Fruit fly (Drosophila melanogaster) whole organism, wandering third instar larva: ENCODE measurements around the gene CG11892.
A peak's percentile ranks its signal among the peaks of the same experiment; 100 is the strongest.

Experiments
- Abd-B ChIP-seq: fragments of >200 bp; optimal IDR thresholded peaks from 2 replicates; lab custom pipeline; 2017; ENCODE audit warnings: missing biosample characterization, missing genetic modification characterization
- CG32264 ChIP-seq: fragments of 200-800 bp; sonication (Bioruptor generic); optimal IDR thresholded peaks from 2 replicates; lab custom pipeline; 2016; ENCODE audit warnings: missing biosample characterization, missing genetic modification characterization
- CG9705 ChIP-seq: fragments of 200-800 bp; sonication (Bioruptor generic); optimal IDR thresholded peaks from 2 replicates; lab custom pipeline; 2018; ENCODE audit warnings: missing biosample characterization, mild to moderate bottlenecking, missing genetic modification characterization
- Dif ChIP-seq: fragments of 200-275, 200-300 bp; sonication (Bioruptor generic); optimal IDR thresholded peaks from 2 replicates; lab custom pipeline; 2018; ENCODE audit warnings: missing biosample characterization, missing genetic modification characterization; ENCODE audit not compliant: partially characterized antibody
- GATAd ChIP-seq: sonication (Bioruptor generic); optimal IDR thresholded peaks from 2 replicates; lab custom pipeline; 2016; ENCODE audit warnings: missing biosample characterization, missing genetic modification characterization
- Hnf4 ChIP-seq: fragments of 200-800 bp; sonication (Bioruptor generic); optimal IDR thresholded peaks from 2 replicates; lab custom pipeline; 2016; ENCODE audit warnings: missing biosample characterization, mild to moderate bottlenecking, missing genetic modification characterization
- Hr78 ChIP-seq: fragments of >200 bp; optimal IDR thresholded peaks from 2 replicates; lab custom pipeline; 2017; ENCODE audit warnings: missing biosample characterization, missing genetic modification characterization
- Hr83 ChIP-seq: fragments of 200-300 bp; sonication (Bioruptor generic); optimal IDR thresholded peaks from 2 replicates; lab custom pipeline; 2016; ENCODE audit warnings: missing biosample characterization, mild to moderate bottlenecking, missing genetic modification characterization, moderate library complexity; ENCODE audit not compliant: poor library complexity, severe bottlenecking
- Jra ChIP-seq: sonication (Bioruptor generic); optimal IDR thresholded peaks from 2 replicates; lab custom pipeline; 2016; ENCODE audit warnings: missing biosample characterization, missing genetic modification characterization
- Myc ChIP-seq: fragments of >200 bp; optimal IDR thresholded peaks from 2 replicates; lab custom pipeline; 2017
- OdsH ChIP-seq: fragments of 200-800 bp; sonication (Bioruptor generic); optimal IDR thresholded peaks from 2 replicates; lab custom pipeline; 2016; ENCODE audit warnings: missing biosample characterization, mild to moderate bottlenecking, missing genetic modification characterization
- Rel ChIP-seq, 2 experiments: fragments of 200-800 bp; sonication (Bioruptor generic) in 1 of 2; optimal IDR thresholded peaks; 2 replicates in 1 of 2; 3 replicates in 1 of 2; lab custom pipeline; 2016 to 2019; ENCODE audit warnings: mild to moderate bottlenecking in 2 of 2, missing biosample characterization in 2 of 2, missing genetic modification characterization in 2 of 2, moderate library complexity in 1 of 2
- Sp1 ChIP-seq: fragments of 200-800 bp; sonication (Bioruptor generic); optimal IDR thresholded peaks from 3 replicates; lab custom pipeline; 2019; ENCODE audit warnings: missing biosample characterization, mild to moderate bottlenecking, missing genetic modification characterization, moderate library complexity
- Vsx2 ChIP-seq: fragments of 200-300, 225-300 bp; sonication (Bioruptor generic); optimal IDR thresholded peaks from 2 replicates; lab custom pipeline; 2018; ENCODE audit warnings: missing biosample characterization, missing genetic modification characterization; ENCODE audit not compliant: partially characterized antibody
- brk ChIP-seq: fragments of 200-800 bp; sonication (Bioruptor generic); optimal IDR thresholded peaks from 2 replicates; lab custom pipeline; 2016; ENCODE audit warnings: missing biosample characterization, mild to moderate bottlenecking, missing genetic modification characterization
- dl ChIP-seq, 2 experiments: fragments of 175-275, 200-275 bp in 1 of 2; fragments of 200-275 bp in 1 of 2; sonication (Bioruptor generic); optimal IDR thresholded peaks; lab custom pipeline; 2018; ENCODE audit warnings: mild to moderate bottlenecking in 2 of 2, missing biosample characterization in 2 of 2, missing genetic modification characterization in 2 of 2, moderate library complexity in 2 of 2; ENCODE audit not compliant: partially characterized antibody in 2 of 2, insufficient read depth in 1 of 2
- dmrt93B ChIP-seq: fragments of 200-800 bp; sonication (Bioruptor generic); optimal IDR thresholded peaks from 2 replicates; lab custom pipeline; 2018; ENCODE audit warnings: missing biosample characterization, mild to moderate bottlenecking, missing genetic modification characterization
- dsf ChIP-seq: sonication (Bioruptor generic); optimal IDR thresholded peaks from 2 replicates; lab custom pipeline; 2016; ENCODE audit warnings: missing biosample characterization, missing genetic modification characterization, borderline replicate concordance
- ey ChIP-seq: fragments of 200-800 bp; sonication (Bioruptor generic); optimal IDR thresholded peaks from 2 replicates; lab custom pipeline; 2016; ENCODE audit warnings: missing biosample characterization, missing genetic modification characterization
- foxo ChIP-seq, 2 experiments: fragments of 200-800 bp; sonication (Bioruptor generic); optimal IDR thresholded peaks; 2 replicates in 1 of 2; 3 replicates in 1 of 2; lab custom pipeline; 2016 to 2017; ENCODE audit warnings: missing biosample characterization in 2 of 2, missing genetic modification characterization in 2 of 2
- h ChIP-seq: fragments of 200-800 bp; sonication (Bioruptor generic); optimal IDR thresholded peaks from 3 replicates; lab custom pipeline; 2016; ENCODE audit warnings: missing biosample characterization, mild to moderate bottlenecking, missing genetic modification characterization
- jim ChIP-seq: fragments of 175-275, 200-325 bp; sonication (Bioruptor generic); optimal IDR thresholded peaks from 2 replicates; lab custom pipeline; 2016; ENCODE audit warnings: missing biosample characterization, mild to moderate bottlenecking, missing genetic modification characterization
- lola ChIP-seq: fragments of >200 bp; optimal IDR thresholded peaks from 2 replicates; lab custom pipeline; 2017; ENCODE audit warnings: missing biosample characterization, missing genetic modification characterization
- psq ChIP-seq: fragments of 200-800 bp; sonication (Bioruptor generic); optimal IDR thresholded peaks from 3 replicates; lab custom pipeline; 2017; ENCODE audit warnings: missing biosample characterization, mild to moderate bottlenecking, missing genetic modification characterization, moderate library complexity
- rgr ChIP-seq: fragments of 200-800 bp; sonication (Bioruptor generic); optimal IDR thresholded peaks from 3 replicates; lab custom pipeline; 2016; ENCODE audit warnings: missing biosample characterization, mild to moderate bottlenecking, missing genetic modification characterization
- sv ChIP-seq: fragments of 200-800 bp; sonication (Bioruptor generic); optimal IDR thresholded peaks from 3 replicates; lab custom pipeline; 2016; ENCODE audit warnings: missing biosample characterization, missing genetic modification characterization
- tai ChIP-seq: sonication (Bioruptor generic); optimal IDR thresholded peaks from 2 replicates; lab custom pipeline; 2016; ENCODE audit warnings: missing biosample characterization, missing genetic modification characterization
- woc ChIP-seq: sonication (Bioruptor generic); optimal IDR thresholded peaks from 2 replicates; lab custom pipeline; 2016; ENCODE audit warnings: missing biosample characterization, mild to moderate bottlenecking, missing genetic modification characterization

Gene CG11892

dm6 chr3R:25235362-25235761 is 46.0 kb upstream of the CG11892 start, which contains the start of gene Sil1:
Gene Sil1, minus strand, starts transcription at chr3R:25235529.
- TF ChIP-seq rgr (GFP tag; lab: Kevin White, UChicago), result peak; percentile 10
- no peak for TF ChIP-seq brk (GFP tag; lab: Kevin White, UChicago)
- TF ChIP-seq, all 38 proteins: peak for 1

- TF ChIP-seq foxo (GFP tag; optimal IDR thresholded peaks at IDR 0.05; lab: Kevin White, UChicago), result no peak
- TF ChIP-seq Sp1, result no peak
- TF ChIP-seq Hr78 (GFP tag; lab: Kevin White, UChicago), result no peak
- TF ChIP-seq woc, result no peak
- no peak for TF ChIP-seq lola (GFP tag; lab: Kevin White, UChicago)
- TF ChIP-seq Vsx2 (GFP tag; lab: Kevin White, UChicago), result no peak
These were observed 45.2 kb upstream of the CG11892 start for dm6 chr3R:25236121-25236520.

DNA sequence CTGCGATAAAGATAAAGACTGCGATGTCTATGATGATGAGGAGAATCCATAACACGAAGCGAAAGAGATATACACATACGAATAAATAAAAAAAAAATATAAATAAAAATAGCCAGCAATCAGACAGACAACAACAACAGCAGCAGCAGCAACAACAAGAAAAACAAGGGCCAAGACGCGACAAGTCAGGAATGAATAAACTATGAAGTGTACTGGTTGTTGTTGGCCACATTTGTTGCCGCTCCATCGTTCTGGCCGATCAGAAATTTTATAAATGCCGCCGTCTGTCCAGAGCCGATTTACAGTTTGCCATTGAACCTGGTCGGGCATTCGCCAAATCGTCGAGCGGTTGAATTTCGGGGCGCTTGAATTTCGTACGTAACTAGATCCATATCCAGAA is 44.0 kb upstream of the CG11892 start, which contains the start of gene Jhbp7:
TSS of gene Jhbp7 (plus strand) at position 301 of the 400 bp plus-strand sequence.
- TF ChIP-seq CG32264 (GFP tag; lab: Kevin White, UChicago) (no peak), sv (GFP tag; lab: Kevin White, UChicago) (no peak), h (no peak), woc (no peak), CG9705 (GFP tag; lab: Kevin White, UChicago) (no peak), Abd-B (GFP tag; lab: Kevin White, UChicago) (no peak), Vsx2 (GFP tag; lab: Kevin White, UChicago) (no peak), lola (GFP tag; lab: Kevin White, UChicago) (no peak), Jra (no peak), dsf (GFP tag; lab: Kevin White, UChicago) (no peak)
- TF ChIP-seq, all 38 proteins: peak for 0

dm6 chr3R:25238771-25239700 is 42.3 kb upstream of the CG11892 start:
- TF ChIP-seq Hnf4 (GFP tag; lab: Kevin White, UChicago), result no peak
- TF ChIP-seq GATAd, result no peak
- TF ChIP-seq lola (GFP tag; lab: Kevin White, UChicago), result no peak
- TF ChIP-seq Rel (GFP tag; optimal IDR thresholded peaks at IDR 0.05; lab: Kevin White, UChicago), result no peak
- TF ChIP-seq Rel (tag; optimal IDR thresholded peaks at IDR 0.05; lab: Kevin White, UChicago), result no peak

- TF ChIP-seq CG32264 (GFP tag; lab: Kevin White, UChicago) (no peak), tai (GFP tag; lab: Kevin White, UChicago) (no peak)
- TF ChIP-seq, all 38 proteins: peak for 0
These were observed 41.5 kb upstream of the CG11892 start, which contains the start of gene to for dm6 chr3R:25239880-25240279. Gene to, plus strand, starts transcription at chr3R:25240180.

DNA sequence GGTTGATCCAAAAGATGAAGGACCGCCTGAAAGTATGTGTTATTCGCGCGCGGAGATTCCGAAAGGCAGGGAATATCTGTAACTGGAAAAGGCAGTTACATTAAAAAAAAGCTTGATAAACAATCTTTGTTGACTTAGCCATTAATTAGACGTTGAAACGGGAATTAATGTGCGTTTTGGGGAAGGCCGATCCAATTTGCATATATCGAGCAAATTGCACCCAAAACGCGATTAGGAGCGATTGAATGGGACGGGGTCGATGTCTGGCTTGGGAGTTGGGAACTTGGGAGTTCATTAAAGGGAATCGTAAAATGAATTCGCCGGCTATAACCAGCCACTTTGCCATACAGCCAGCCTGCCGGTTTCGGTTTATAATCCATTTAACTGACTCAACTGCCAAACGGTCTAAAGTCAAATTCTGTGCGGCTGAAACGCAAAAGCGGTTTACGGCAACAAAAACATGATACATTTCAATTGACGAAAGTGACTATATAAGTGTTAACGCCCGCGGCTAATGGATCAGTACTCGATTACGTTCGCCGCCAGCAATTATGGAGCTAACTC is 39.8 kb upstream of the CG11892 start, which contains the start of gene CG11854:
TSS of gene CG11854 (plus strand) at position 514 of the 564 bp plus-strand sequence.
- no peak for TF ChIP-seq Rel (GFP tag; optimal IDR thresholded peaks at IDR 0.05; lab: Kevin White, UChicago)
- peak; percentile 76 for TF ChIP-seq Rel (tag; optimal IDR thresholded peaks at IDR 0.05; lab: Kevin White, UChicago)
- no peak for TF ChIP-seq OdsH (GFP tag; lab: Kevin White, UChicago)
- TF ChIP-seq Hr78 (GFP tag; lab: Kevin White, UChicago), result no peak
- TF ChIP-seq Vsx2 (GFP tag; lab: Kevin White, UChicago), result no peak
- no peak for TF ChIP-seq Hnf4 (GFP tag; lab: Kevin White, UChicago)
- no peak for TF ChIP-seq jim (GFP tag; lab: Kevin White, UChicago)

dm6 chr3R:25245052-25245813 is 36.1 kb upstream of the CG11892 start, which contains the start of gene bam:
Gene bam, minus strand, starts transcription at chr3R:25245109.
- TF ChIP-seq Dif (GFP tag; lab: Kevin White, UChicago) (no peak), Myc (lab: Kevin White, UChicago) (peak; percentile 51), ey (GFP tag; lab: Kevin White, UChicago) (no peak), psq (GFP tag; lab: Kevin White, UChicago) (no peak), GATAd (no peak), sv (GFP tag; lab: Kevin White, UChicago) (no peak), dl (GFP tag; optimal IDR thresholded peaks at IDR 0.05; lab: Kevin White, UChicago; ENCODE audit: insufficient read depth in 1 of 2, partially characterized antibody in 2 of 2) (no peak), Hr83 (GFP tag; lab: Kevin White, UChicago) (no peak), Vsx2 (GFP tag; lab: Kevin White, UChicago) (no peak), Rel (GFP tag; optimal IDR thresholded peaks at IDR 0.05; lab: Kevin White, UChicago) (no peak), Rel (tag; optimal IDR thresholded peaks at IDR 0.05; lab: Kevin White, UChicago) (peak; percentile 77), dmrt93B (GFP tag; lab: Kevin White, UChicago) (no peak)
